Fruit fly (Drosophila melanogaster): Measurements from ENCODE around the gene CG3842.

Gene CG3842

DNA sequence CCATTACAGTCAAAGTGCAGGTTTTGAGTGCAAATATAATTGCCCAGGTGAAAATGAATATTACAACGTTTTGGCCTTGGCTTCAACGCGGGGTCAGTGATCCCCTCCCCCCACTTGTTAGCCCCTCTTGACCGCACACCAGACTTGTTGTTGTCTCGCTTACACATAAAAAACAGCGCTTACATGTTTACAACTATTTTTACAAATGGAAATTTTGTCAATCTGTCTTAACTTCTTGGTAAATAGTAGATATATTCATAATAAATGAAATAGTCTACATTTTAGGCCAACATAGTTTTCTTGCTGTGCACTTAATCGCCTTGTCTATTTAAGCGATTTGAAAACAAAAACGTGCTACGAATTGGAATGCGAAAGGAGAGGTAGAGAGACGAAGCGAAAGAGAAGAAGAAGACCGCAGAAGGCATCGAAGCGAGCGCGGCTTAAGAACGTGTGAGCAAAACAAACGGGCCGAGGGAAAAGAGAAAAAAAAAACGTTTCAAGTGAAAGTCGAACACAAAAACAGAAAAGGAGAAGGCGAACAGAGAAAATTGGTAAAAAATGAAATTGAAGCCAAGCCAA is 2.5 kb downstream of the CG3842 start (continued):
- no peak for TF ChIP-seq wdn (GFP tag; IDR thresholded peaks at IDR 0.05)
- no peak for TF ChIP-seq pfk (GFP tag; optimal IDR thresholded peaks at IDR 0.05)
- no peak for TF ChIP-seq CG13123 (GFP tag; optimal IDR thresholded peaks at IDR 0.05)
- TF ChIP-seq Kr (GFP tag; optimal IDR thresholded peaks at IDR 0.05): no peak
- TF ChIP-seq CG5953 (GFP tag; IDR thresholded peaks at IDR 0.05): no peak
- TF ChIP-seq MBD-R2 (GFP tag; IDR thresholded peaks at IDR 0.05): 0 out of 2 replicates have a peak, but pooled peaks have one; percentile 8
- peak; percentile 5 for TF ChIP-seq CG11398 (GFP tag; optimal IDR thresholded peaks at IDR 0.05)
- TF ChIP-seq vnd (GFP tag; IDR thresholded peaks at IDR 0.05; ENCODE audit: partially characterized antibody): no peak
- no peak for TF ChIP-seq cas (GFP tag; IDR thresholded peaks at IDR 0.05)
- peak; percentile 46 for TF ChIP-seq Ssrp (tag; optimal IDR thresholded peaks at IDR 0.05)
- TF ChIP-seq CG17829 (tag; optimal IDR thresholded peaks at IDR 0.05): peak; percentile 46
- TF ChIP-seq Deaf1 (tag; optimal IDR thresholded peaks at IDR 0.05): peak; percentile 15
- TF ChIP-seq gfzf (GFP tag; optimal IDR thresholded peaks at IDR 0.05): no peak
- peak; percentile 64 for TF ChIP-seq CG9932 (GFP tag; IDR thresholded peaks at IDR 0.05)
- TF ChIP-seq CG10147 (GFP tag; optimal IDR thresholded peaks at IDR 0.05): peak; percentile 16
- TF ChIP-seq NFAT (GFP tag; IDR thresholded peaks at IDR 0.05): peak; percentile 50
- peak; percentile 45; the same call in 1 of the 3 replicates for TF ChIP-seq CG6175 (GFP tag; IDR thresholded peaks at IDR 0.05)
- TF ChIP-seq CG8944 (GFP tag; optimal IDR thresholded peaks at IDR 0.05): no peak
- peak; percentile 28 for TF ChIP-seq pb (GFP tag; optimal IDR thresholded peaks at IDR 0.05)
- peak; percentile 38 for TF ChIP-seq CG12071 (GFP tag; optimal IDR thresholded peaks at IDR 0.05)
- peak; percentile 47; the same call in 1 of the 2 replicates for TF ChIP-seq sob (GFP tag; IDR thresholded peaks at IDR 0.05)
- TF ChIP-seq CG10209 (GFP tag; optimal IDR thresholded peaks at IDR 0.05): peak; percentile 34
- peak; percentile 17 for TF ChIP-seq maf-S (GFP tag; optimal IDR thresholded peaks at IDR 0.05)
- TF ChIP-seq CG12236 (GFP tag; optimal IDR thresholded peaks at IDR 0.05): no peak
- TF ChIP-seq h (optimal IDR thresholded peaks at IDR 0.05): no peak
- peak; percentile 56 for TF ChIP-seq Ada2b (GFP tag; IDR thresholded peaks at IDR 0.05)
- TF ChIP-seq lbe (GFP tag; optimal IDR thresholded peaks at IDR 0.05): no peak
- TF ChIP-seq sisA (GFP tag; IDR thresholded peaks at IDR 0.05): peak; percentile 47
- peak; percentile 28 for TF ChIP-seq CG3407 (GFP tag; optimal IDR thresholded peaks at IDR 0.05)
- peak; percentile 52 for TF ChIP-seq Xbp1 (GFP tag; optimal IDR thresholded peaks at IDR 0.05)
- peak; percentile 68 for TF ChIP-seq CG12769 (tag; optimal IDR thresholded peaks at IDR 0.05)
- TF ChIP-seq btn (GFP tag; optimal IDR thresholded peaks at IDR 0.05): no peak
- peak; percentile 71 for TF ChIP-seq gem (tag; optimal IDR thresholded peaks at IDR 0.05)
- peak; percentile 16 for TF ChIP-seq NC2β (GFP tag; optimal IDR thresholded peaks at IDR 0.05)
- TF ChIP-seq CG17186 (GFP tag; optimal IDR thresholded peaks at IDR 0.05): no peak
- TF ChIP-seq ash1 (GFP tag; optimal IDR thresholded peaks at IDR 0.05): no peak
- peak; percentile 45; the same call in 1 of the 3 replicates for TF ChIP-seq CG14050 (GFP tag; IDR thresholded peaks at IDR 0.05)
- TF ChIP-seq Fer3 (tag; optimal IDR thresholded peaks at IDR 0.05): peak; percentile 57
- no peak for TF ChIP-seq Scr (GFP tag; IDR thresholded peaks at IDR 0.05; ENCODE audit: partially characterized antibody)
- TF ChIP-seq CG2712 (tag; optimal IDR thresholded peaks at IDR 0.05): peak; percentile 66
- TF ChIP-seq CG17385 (GFP tag; optimal IDR thresholded peaks at IDR 0.05): peak; percentile 36
- peak; percentile 24 for TF ChIP-seq exex (tag; optimal IDR thresholded peaks at IDR 0.05)
- peak; percentile 5 for TF ChIP-seq tio (GFP tag; optimal IDR thresholded peaks at IDR 0.05)
- TF ChIP-seq Dip2 (GFP tag; IDR thresholded peaks at IDR 0.05): no peak
- no peak for TF ChIP-seq CG4617 (GFP tag; optimal IDR thresholded peaks at IDR 0.05; ENCODE audit: borderline replicate concordance)
- TF ChIP-seq E2f1 (GFP tag; IDR thresholded peaks at IDR 0.05): peak; percentile 66
- peak; percentile 6 for TF ChIP-seq BtbVII (GFP tag; optimal IDR thresholded peaks at IDR 0.05)
- TF ChIP-seq Rx (GFP tag; IDR thresholded peaks at IDR 0.05): peak; percentile 56; the same call in 1 of the 2 replicates
- TF ChIP-seq crol (GFP tag; IDR thresholded peaks at IDR 0.05): peak; percentile 44
- peak; percentile 31 for TF ChIP-seq Chrac-16 (GFP tag; optimal IDR thresholded peaks at IDR 0.05)
- peak; percentile 59 for TF ChIP-seq CG15269 (tag; optimal IDR thresholded peaks at IDR 0.05)

Measured in whole organism, embryonic.